Worm (Caenorhabditis elegans) whole organism, L2 larva: ENCODE measurements around the gene toh-1.

Source experiments
- C34F6.9 ChIP-seq: fragments of 150-350 bp; optimal IDR thresholded peaks from 2 replicates; lab custom pipeline; 2014; ENCODE audit warnings: missing biosample characterization, missing genetic modification characterization
- F13H6.1 ChIP-seq: sonication (generic microtip); optimal IDR thresholded peaks from 2 replicates; lab custom pipeline; 2016; ENCODE audit warnings: missing genetic modification characterization, missing compliant biosample characterization
- R02D3.7 ChIP-seq: fragments of 150-350 bp; optimal IDR thresholded peaks from 2 replicates; lab custom pipeline; 2014; ENCODE audit warnings: missing biosample characterization, missing genetic modification characterization
- ZK546.5 ChIP-seq: sonication (generic microtip); optimal IDR thresholded peaks from 2 replicates; lab custom pipeline; 2017; ENCODE audit warnings: missing biosample characterization, missing genetic modification characterization
- alr-1 ChIP-seq: fragments of 150-350 bp; optimal IDR thresholded peaks from 2 replicates; lab custom pipeline; 2014; ENCODE audit warnings: missing biosample characterization, missing genetic modification characterization
- aly-2 ChIP-seq: fragments of 150-350 bp; optimal IDR thresholded peaks from 2 replicates; lab custom pipeline; 2014; ENCODE audit warnings: missing biosample characterization, missing genetic modification characterization
- ceh-16 ChIP-seq: fragments of 150-350 bp; optimal IDR thresholded peaks from 2 replicates; lab custom pipeline; 2014; ENCODE audit warnings: missing biosample characterization, missing genetic modification characterization
- ceh-82 ChIP-seq: fragments of 150-350 bp; optimal IDR thresholded peaks from 2 replicates; lab custom pipeline; 2014; ENCODE audit warnings: missing biosample characterization, missing genetic modification characterization
- crh-2 ChIP-seq: sonication (generic microtip); optimal IDR thresholded peaks from 2 replicates; lab custom pipeline; 2017; ENCODE audit warnings: missing biosample characterization, missing genetic modification characterization
- dmd-4 ChIP-seq: sonication (generic microtip); optimal IDR thresholded peaks from 2 replicates; lab custom pipeline; 2017; ENCODE audit warnings: missing biosample characterization, missing genetic modification characterization
- egl-27 ChIP-seq: sonication (generic microtip); optimal IDR thresholded peaks from 3 replicates; lab custom pipeline; 2017; ENCODE audit warnings: missing biosample characterization, missing genetic modification reagents, missing genetic modification characterization
- elt-3 ChIP-seq: sonication (generic microtip); optimal IDR thresholded peaks from 2 replicates; lab custom pipeline; 2017; ENCODE audit warnings: missing biosample characterization, missing genetic modification characterization
- fos-1 ChIP-seq: fragments of 150-350 bp; optimal IDR thresholded peaks from 2 replicates; lab custom pipeline; 2014; ENCODE audit warnings: missing biosample characterization, missing genetic modification characterization
- gmeb-1 ChIP-seq: fragments of 150-350 bp; optimal IDR thresholded peaks from 2 replicates; lab custom pipeline; 2014; ENCODE audit warnings: missing biosample characterization, missing genetic modification characterization
- lin-11 ChIP-seq: fragments of 150-350 bp; sonication (generic microtip); optimal IDR thresholded peaks from 2 replicates; lab custom pipeline; 2014; ENCODE audit warnings: missing biosample characterization, missing genetic modification characterization, inconsistent platforms, mixed read lengths
- lin-13 ChIP-seq: fragments of 150-350 bp; optimal IDR thresholded peaks from 2 replicates; lab custom pipeline; 2014; ENCODE audit warnings: missing biosample characterization, missing genetic modification reagents, missing genetic modification characterization
- lin-39 ChIP-seq: fragments of 150-350 bp; optimal IDR thresholded peaks from 2 replicates; lab custom pipeline; 2014; ENCODE audit warnings: missing biosample characterization, missing genetic modification reagents, missing genetic modification characterization
- lsy-2 ChIP-seq, 2 experiments: fragments of 150-350 bp in 1 of 2; sonication (generic microtip) in 1 of 2; optimal IDR thresholded peaks; 2 replicates each; lab custom pipeline; 2014 to 2017; ENCODE audit warnings: missing biosample characterization in 2 of 2, missing genetic modification characterization in 2 of 2
- mab-5 ChIP-seq: fragments of 150-350 bp; optimal IDR thresholded peaks from 2 replicates; lab custom pipeline; 2014; ENCODE audit warnings: missing biosample characterization, missing genetic modification characterization
- mbf-1 ChIP-seq: sonication (generic microtip); optimal IDR thresholded peaks from 2 replicates; lab custom pipeline; 2017; ENCODE audit warnings: missing biosample characterization, missing genetic modification characterization
- mdl-1 ChIP-seq, 2 experiments: fragments of 150-350 bp in 1 of 2; sonication (generic microtip) in 1 of 2; optimal IDR thresholded peaks; 2 replicates each; lab custom pipeline; 2017; ENCODE audit warnings: missing biosample characterization in 2 of 2, missing genetic modification characterization in 2 of 2
- nhr-12 ChIP-seq: fragments of 150-350 bp; optimal IDR thresholded peaks from 2 replicates; lab custom pipeline; 2014; ENCODE audit warnings: missing biosample characterization, missing genetic modification characterization
- nhr-129 ChIP-seq: fragments of 150-350 bp; optimal IDR thresholded peaks from 2 replicates; lab custom pipeline; 2014; ENCODE audit warnings: missing biosample characterization, missing genetic modification characterization
- nhr-21 ChIP-seq: fragments of 150-350 bp; optimal IDR thresholded peaks from 2 replicates; lab custom pipeline; 2014; ENCODE audit warnings: missing biosample characterization, missing genetic modification characterization
- nhr-23 ChIP-seq: fragments of 150-350 bp; optimal IDR thresholded peaks from 2 replicates; lab custom pipeline; 2014; ENCODE audit warnings: missing biosample characterization, missing genetic modification reagents, missing genetic modification characterization
- nhr-237 ChIP-seq: fragments of 150-350 bp; optimal IDR thresholded peaks from 2 replicates; lab custom pipeline; 2014; ENCODE audit warnings: missing biosample characterization, missing genetic modification characterization
- nhr-25 ChIP-seq: fragments of 150-350 bp; sonication (generic microtip); optimal IDR thresholded peaks from 3 replicates; lab custom pipeline; 2014; ENCODE audit warnings: missing biosample characterization, missing genetic modification characterization
- nhr-77 ChIP-seq: fragments of 150-350 bp; optimal IDR thresholded peaks from 2 replicates; lab custom pipeline; 2014; ENCODE audit warnings: missing biosample characterization, missing genetic modification characterization
- peb-1 ChIP-seq: fragments of 150-350 bp; optimal IDR thresholded peaks from 2 replicates; lab custom pipeline; 2014; ENCODE audit warnings: missing biosample characterization, missing genetic modification characterization
- sem-4 ChIP-seq: fragments of 150-350 bp; optimal IDR thresholded peaks from 2 replicates; lab custom pipeline; 2014; ENCODE audit warnings: missing biosample characterization, missing genetic modification reagents, missing genetic modification characterization
- skn-1 ChIP-seq: sonication (generic microtip); optimal IDR thresholded peaks from 2 replicates; lab custom pipeline; 2017; ENCODE audit warnings: missing biosample characterization, missing genetic modification characterization
- sma-3 ChIP-seq: sonication (generic microtip); optimal IDR thresholded peaks from 2 replicates; lab custom pipeline; 2016; ENCODE audit warnings: missing genetic modification reagents, missing genetic modification characterization, missing compliant biosample characterization
- sma-9 ChIP-seq, 2 experiments: fragments of 150-350 bp in 1 of 2; sonication (generic microtip) in 1 of 2; optimal IDR thresholded peaks; 2 replicates each; lab custom pipeline; 2014 to 2016; ENCODE audit warnings: missing genetic modification characterization in 2 of 2, mild to moderate bottlenecking in 1 of 2, missing biosample characterization in 1 of 2, missing compliant biosample characterization in 1 of 2, missing genetic modification reagents in 1 of 2, moderate library complexity in 1 of 2
- unc-39 ChIP-seq: fragments of 150-350 bp; optimal IDR thresholded peaks from 2 replicates; lab custom pipeline; 2014; ENCODE audit warnings: missing biosample characterization, missing genetic modification characterization
- unc-55 ChIP-seq: fragments of 150-350 bp; sonication (generic microtip); optimal IDR thresholded peaks from 3 replicates; lab custom pipeline; 2014; ENCODE audit warnings: missing biosample characterization, missing genetic modification reagents, missing genetic modification characterization
- zag-1 ChIP-seq: fragments of 150-350 bp; optimal IDR thresholded peaks from 2 replicates; lab custom pipeline; 2014; ENCODE audit warnings: missing biosample characterization, missing genetic modification characterization
- ztf-1 ChIP-seq: fragments of 200-800 bp; sonication (Bioruptor generic); conservative IDR thresholded peaks from 2 replicates; pipeline ENCODE4 v1.3.6; 2022; ENCODE audit warnings: missing genetic modification characterization, missing compliant biosample characterization
- ztf-11 ChIP-seq: sonication (generic microtip); optimal IDR thresholded peaks from 2 replicates; lab custom pipeline; 2017; ENCODE audit warnings: missing biosample characterization, missing genetic modification characterization

The toh-1 gene

DNA sequence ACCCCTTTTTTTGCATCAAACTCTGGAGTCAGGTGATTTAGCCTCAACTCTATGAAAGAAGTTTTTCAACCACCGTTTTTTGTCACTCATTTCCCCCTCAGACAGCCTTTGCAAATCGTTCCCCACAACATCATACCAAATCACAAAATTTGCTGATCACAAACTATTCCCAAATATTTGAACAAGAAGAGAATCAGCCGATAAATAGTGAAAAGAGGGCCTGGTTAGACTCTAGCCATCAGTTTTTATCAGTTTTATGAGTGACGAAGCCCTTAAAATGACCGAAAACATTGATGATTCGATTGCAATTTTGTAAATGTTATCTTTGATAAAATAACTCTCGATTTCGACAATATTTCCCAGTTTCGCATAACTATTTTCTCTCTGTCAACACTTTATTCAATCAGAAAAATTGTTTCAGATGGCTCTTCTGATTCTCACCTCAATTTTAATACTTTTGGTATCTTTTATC lies 26.0 kb upstream of the toh-1 start, which contains the start of gene cyp-25A2:
Gene cyp-25A2 (plus strand): TSS at position 422 of the 472 bp plus-strand sequence.
- TF ChIP-seq F13H6.1 (tag; lab: Kevin White, UChicago) = peak; percentile 27
- TF ChIP-seq lin-11 (tag; lab: Kevin White, UChicago) = no peak
- peak; percentile 90 for TF ChIP-seq fos-1
- peak; percentile 29 for TF ChIP-seq crh-2
- TF ChIP-seq sma-9 (GFP tag; optimal IDR thresholded peaks at IDR 0.05; lab: Kevin White, UChicago) = peak; percentile 66
- TF ChIP-seq sma-9 (tag; optimal IDR thresholded peaks at IDR 0.05; lab: Kevin White, UChicago) = no peak
- TF ChIP-seq, all 48 proteins: peak for 4

DNA sequence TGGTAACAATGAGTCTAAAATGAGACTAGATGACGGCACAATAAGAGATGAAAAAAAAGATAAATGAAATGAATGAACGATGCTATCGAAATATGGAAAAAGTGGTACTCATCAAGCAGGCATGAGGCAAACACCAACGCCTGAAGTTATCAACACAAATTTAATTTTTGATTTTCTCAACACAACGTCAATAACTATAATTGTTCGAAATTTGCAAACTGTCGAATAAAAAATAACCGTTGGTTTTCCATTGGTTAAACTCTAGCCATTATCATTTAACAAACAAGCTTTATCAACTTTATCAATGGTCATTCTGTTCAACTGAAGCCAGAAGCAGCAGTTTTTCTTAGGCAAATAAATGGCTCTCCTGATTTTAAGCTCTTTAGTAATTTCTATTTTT lies 23.5 kb upstream of the toh-1 start, which contains the start of gene cyp-25A1:
Gene cyp-25A1 (plus strand): TSS at position 301 of the 400 bp plus-strand sequence.
- TF ChIP-seq gmeb-1 (tag; lab: Kevin White, UChicago) = no peak
- TF ChIP-seq nhr-23 = no peak
- no peak for TF ChIP-seq ceh-82
- no peak for TF ChIP-seq elt-3
- TF ChIP-seq sem-4 (tag; lab: Kevin White, UChicago) = no peak
- TF ChIP-seq ztf-11 = no peak
- no peak for TF ChIP-seq aly-2 (tag; lab: Kevin White, UChicago)
- TF ChIP-seq zag-1 (tag; lab: Kevin White, UChicago) = no peak
- no peak for TF ChIP-seq crh-2
- TF ChIP-seq nhr-12 = no peak
- TF ChIP-seq ztf-1 = no peak
- TF ChIP-seq lin-13 (GFP tag; lab: Kevin White, UChicago) = no peak
- no peak for TF ChIP-seq nhr-237 (tag; lab: Kevin White, UChicago)

ce11 chrIII:3831798-3832197 lies 23.0 kb upstream of the toh-1 start:
- TF ChIP-seq lin-11 (tag; lab: Kevin White, UChicago) (no peak), nhr-21 (tag; lab: Kevin White, UChicago) (no peak), nhr-77 (tag; lab: Kevin White, UChicago) (no peak), ztf-1 (no peak), unc-55 (GFP tag; lab: Kevin White, UChicago) (no peak), dmd-4 (tag; lab: Kevin White, UChicago) (no peak), ZK546.5 (tag; lab: Kevin White, UChicago) (no peak), crh-2 (no peak), C34F6.9 (tag; lab: Kevin White, UChicago) (no peak)

- TF ChIP-seq alr-1 (tag; lab: Kevin White, UChicago) (no peak), unc-55 (GFP tag; lab: Kevin White, UChicago) (peak; percentile 6), mbf-1 (tag; lab: Kevin White, UChicago) (no peak), peb-1 (tag; lab: Kevin White, UChicago) (no peak), ztf-11 (no peak), fos-1 (peak; percentile 1)
These were observed 22.6 kb upstream of the toh-1 start, which contains the start of gene C36A4.10 for ce11 chrIII:3831381-3831780. Gene C36A4.10, minus strand, starts transcription at chrIII:3831481.

ce11 chrIII:3829105-3829504 lies 20.3 kb upstream of the toh-1 start, which contains the start of gene cnnm-5:
Gene cnnm-5, minus strand, starts transcription at chrIII:3829205.
- TF ChIP-seq ceh-82 (no peak), mbf-1 (tag; lab: Kevin White, UChicago) (no peak), ztf-11 (no peak), mab-5 (tag; lab: Kevin White, UChicago) (no peak), sem-4 (tag; lab: Kevin White, UChicago) (no peak), ZK546.5 (tag; lab: Kevin White, UChicago) (no peak)

DNA sequence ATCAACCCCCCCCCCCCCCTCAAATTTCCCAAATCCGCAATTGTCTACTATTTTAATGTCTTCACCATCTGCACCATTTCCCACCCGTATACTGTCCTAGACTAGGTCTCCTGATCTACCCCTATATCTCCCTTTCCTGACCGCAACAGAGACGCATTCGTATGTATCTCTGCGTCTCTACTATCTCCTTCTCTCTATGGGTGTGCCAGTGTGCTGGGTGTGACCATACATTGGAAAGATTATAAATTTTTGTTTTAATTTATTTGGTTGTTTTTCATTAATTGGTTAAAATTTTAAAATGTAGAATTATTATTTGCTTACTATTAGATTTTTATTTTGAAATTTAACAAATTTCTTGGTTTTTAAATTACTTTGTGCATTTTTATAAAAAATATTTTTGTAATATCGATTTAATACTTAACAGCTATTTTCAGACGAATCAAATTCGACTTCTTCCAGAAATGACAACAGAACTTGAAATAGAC lies 13.2 kb upstream of the toh-1 start, which contains the start of gene amx-1:
Gene amx-1 (plus strand): TSS at position 435 of the 485 bp plus-strand sequence.
- TF ChIP-seq lsy-2 (tag; optimal IDR thresholded peaks at IDR 0.05; lab: Kevin White, UChicago) (peak in 1 of 2 experiments; percentile 15), egl-27 (tag; lab: Kevin White, UChicago) (no peak)

DNA sequence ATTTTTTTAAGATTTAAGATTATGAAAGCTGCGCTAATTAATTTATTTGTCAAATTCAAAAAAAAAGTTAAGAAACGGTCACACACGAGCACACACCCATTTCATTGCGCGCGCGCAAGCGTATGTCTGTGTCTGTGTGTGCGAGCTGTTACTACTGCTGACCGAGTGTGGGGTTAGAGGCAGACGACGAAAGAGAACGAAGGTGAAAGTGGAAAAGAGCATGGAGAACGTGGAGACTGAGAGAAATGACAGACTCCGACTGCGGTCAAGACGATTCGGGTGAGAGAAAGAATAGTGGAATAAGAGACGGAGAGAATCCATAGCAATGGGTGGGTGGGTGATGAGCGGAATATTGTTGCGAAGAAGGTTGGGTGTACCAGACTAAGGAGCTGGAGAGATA lies 11.3 kb upstream of the toh-1 start:
- TF ChIP-seq sem-4 (tag; lab: Kevin White, UChicago) (peak; percentile 54), lsy-2 (tag; optimal IDR thresholded peaks at IDR 0.05; lab: Kevin White, UChicago) (peak; percentile 1 to 73), crh-2 (peak; percentile 64), ZK546.5 (tag; lab: Kevin White, UChicago) (no peak), skn-1 (no peak), nhr-25 (tag; lab: Kevin White, UChicago) (peak; percentile 63), ztf-1 (no peak), unc-39 (tag; lab: Kevin White, UChicago) (no peak), nhr-129 (tag; lab: Kevin White, UChicago) (peak; percentile 89), unc-55 (GFP tag; lab: Kevin White, UChicago) (peak; percentile 63), ceh-16 (tag; lab: Kevin White, UChicago) (peak; percentile 56), elt-3 (no peak), zag-1 (tag; lab: Kevin White, UChicago) (peak; percentile 0), sma-3 (GFP tag; lab: Kevin White, UChicago) (peak; percentile 63), R02D3.7 (tag; lab: Kevin White, UChicago) (no peak), gmeb-1 (tag; lab: Kevin White, UChicago) (peak; percentile 8), egl-27 (tag; lab: Kevin White, UChicago) (peak; percentile 21), F13H6.1 (tag; lab: Kevin White, UChicago) (peak; percentile 82), nhr-237 (tag; lab: Kevin White, UChicago) (no peak), nhr-23 (no peak), fos-1 (peak; percentile 81), mdl-1 (tag; optimal IDR thresholded peaks at IDR 0.05; lab: Kevin White, UChicago) (peak; percentile 30 to 76), lin-39 (tag; lab: Kevin White, UChicago) (no peak)
